Worm (Caenorhabditis elegans) whole organism, late embryonic: ENCODE data around the gene sre-5.

Experiments
- C08G9.2 ChIP-seq: sonication (generic microtip); optimal IDR thresholded peaks from 2 replicates; lab custom pipeline; 2016; ENCODE audit warnings: mild to moderate bottlenecking, missing genetic modification characterization, moderate library complexity, missing compliant biosample characterization
- C38D4.7 ChIP-seq: fragments of 200-800 bp; sonication (Bioruptor generic); optimal IDR thresholded peaks from 2 replicates; lab custom pipeline; 2018; ENCODE audit warnings: mild to moderate bottlenecking, missing genetic modification characterization, moderate library complexity, missing compliant biosample characterization
- K02D7.2 ChIP-seq: sonication (generic microtip); optimal IDR thresholded peaks from 2 replicates; lab custom pipeline; 2017; ENCODE audit warnings: mild to moderate bottlenecking, missing genetic modification characterization, missing compliant biosample characterization
- K09A11.1 ChIP-seq: sonication (generic microtip); optimal IDR thresholded peaks from 2 replicates; lab custom pipeline; 2017; ENCODE audit warnings: antibody characterized with exemption, mild to moderate bottlenecking, missing genetic modification characterization, missing compliant biosample characterization; ENCODE audit not compliant: insufficient read depth
- T23F11.4 ChIP-seq: fragments of 200-800 bp; sonication (Bioruptor generic); optimal IDR thresholded peaks from 2 replicates; lab custom pipeline; 2018; ENCODE audit warnings: mild to moderate bottlenecking, missing genetic modification characterization, missing compliant biosample characterization
- ahr-1 ChIP-seq: sonication (generic microtip); optimal IDR thresholded peaks from 2 replicates; lab custom pipeline; 2016; ENCODE audit warnings: missing genetic modification characterization, missing compliant biosample characterization
- ceh-18 ChIP-seq: sonication (generic microtip); optimal IDR thresholded peaks from 2 replicates; lab custom pipeline; 2016; ENCODE audit warnings: missing genetic modification characterization, missing compliant biosample characterization
- ceh-19 ChIP-seq: fragments of 200-800 bp; sonication (Bioruptor generic); optimal IDR thresholded peaks from 2 replicates; lab custom pipeline; 2018; ENCODE audit warnings: mild to moderate bottlenecking, missing genetic modification characterization, missing compliant biosample characterization
- ceh-22 ChIP-seq: sonication (generic microtip); optimal IDR thresholded peaks from 2 replicates; lab custom pipeline; 2017; ENCODE audit warnings: missing biosample characterization, missing genetic modification characterization
- ceh-30 ChIP-seq: fragments of 150-350 bp; optimal IDR thresholded peaks from 2 replicates; lab custom pipeline; 2014; ENCODE audit warnings: missing biosample characterization, missing genetic modification characterization
- ceh-45 ChIP-seq: fragments of 200-800 bp; sonication (Bioruptor generic); IDR thresholded peaks from 2 replicates; pipeline ENCODE4 v1.3.6; 2022; ENCODE audit warnings: missing genetic modification reagents, missing genetic modification characterization, missing compliant biosample characterization
- ceh-6 ChIP-seq: fragments of 200-800 bp; sonication (Bioruptor generic); optimal IDR thresholded peaks from 2 replicates; lab custom pipeline; 2018; ENCODE audit warnings: mild to moderate bottlenecking, missing genetic modification characterization, missing compliant biosample characterization
- che-1 ChIP-seq: sonication (generic microtip); optimal IDR thresholded peaks from 2 replicates; lab custom pipeline; 2016; ENCODE audit warnings: mild to moderate bottlenecking, missing genetic modification characterization, missing compliant biosample characterization
- elt-4 ChIP-seq: sonication (generic microtip); optimal IDR thresholded peaks from 2 replicates; lab custom pipeline; 2016; ENCODE audit warnings: missing genetic modification characterization, missing compliant biosample characterization
- ets-4 ChIP-seq: sonication (generic microtip); optimal IDR thresholded peaks from 2 replicates; lab custom pipeline; 2016; ENCODE audit warnings: missing genetic modification characterization, missing compliant biosample characterization
- eyg-1 ChIP-seq: sonication (generic microtip); optimal IDR thresholded peaks from 2 replicates; lab custom pipeline; 2016; ENCODE audit warnings: missing genotype, missing genetic modification characterization, missing compliant biosample characterization
- fax-1 ChIP-seq: sonication (generic microtip); optimal IDR thresholded peaks from 2 replicates; lab custom pipeline; 2016; ENCODE audit warnings: missing genotype, missing genetic modification characterization, missing compliant biosample characterization
- hlh-30 ChIP-seq: sonication (generic microtip); optimal IDR thresholded peaks from 2 replicates; lab custom pipeline; 2017; ENCODE audit warnings: antibody characterized with exemption, missing genetic modification characterization, missing compliant biosample characterization; ENCODE audit not compliant: insufficient read depth
- hlh-8 ChIP-seq: sonication (generic microtip); optimal IDR thresholded peaks from 2 replicates; lab custom pipeline; 2016; ENCODE audit warnings: missing genotype, missing genetic modification characterization, missing compliant biosample characterization
- lim-6 ChIP-seq: sonication (generic microtip); optimal IDR thresholded peaks from 2 replicates; lab custom pipeline; 2016; ENCODE audit warnings: missing genetic modification characterization, missing compliant biosample characterization
- lin-11 ChIP-seq: fragments of 200-800 bp; sonication (Bioruptor generic); optimal IDR thresholded peaks from 2 replicates; lab custom pipeline; 2018; ENCODE audit warnings: mild to moderate bottlenecking, missing genetic modification characterization, missing compliant biosample characterization
- madf-2 ChIP-seq: sonication (generic microtip); optimal IDR thresholded peaks from 2 replicates; lab custom pipeline; 2017; ENCODE audit warnings: missing genetic modification characterization, missing compliant biosample characterization
- mec-3 ChIP-seq: sonication (generic microtip); optimal IDR thresholded peaks from 2 replicates; lab custom pipeline; 2016; ENCODE audit warnings: borderline replicate concordance, missing genetic modification characterization, missing compliant biosample characterization
- nfya-1 ChIP-seq: sonication (generic microtip); optimal IDR thresholded peaks from 2 replicates; lab custom pipeline; 2017; ENCODE audit warnings: missing genetic modification characterization, mild to moderate bottlenecking, missing compliant biosample characterization, antibody characterized with exemption, moderate library complexity
- nhr-11 ChIP-seq: fragments of 150-350 bp; optimal IDR thresholded peaks from 2 replicates; lab custom pipeline; 2014; ENCODE audit warnings: missing biosample characterization, missing genetic modification characterization
- odd-2 ChIP-seq: sonication (generic microtip); optimal IDR thresholded peaks from 2 replicates; lab custom pipeline; 2017; ENCODE audit warnings: antibody characterized with exemption, mild to moderate bottlenecking, missing genetic modification characterization, missing compliant biosample characterization
- pat-9 ChIP-seq: fragments of 200-800 bp; sonication (Bioruptor generic); optimal IDR thresholded peaks from 2 replicates; lab custom pipeline; 2018; ENCODE audit warnings: mild to moderate bottlenecking, missing genetic modification characterization, moderate library complexity, missing compliant biosample characterization
- pax-1 ChIP-seq: fragments of 150-350 bp; optimal IDR thresholded peaks from 2 replicates; lab custom pipeline; 2014; ENCODE audit warnings: missing biosample characterization, missing genetic modification characterization
- pha-2 ChIP-seq: sonication (generic microtip); optimal IDR thresholded peaks from 2 replicates; lab custom pipeline; 2017; ENCODE audit warnings: mild to moderate bottlenecking, missing genetic modification characterization, missing compliant biosample characterization
- pha-4 ChIP-seq: fragments of 150-350 bp; optimal IDR thresholded peaks from 2 replicates; lab custom pipeline; 2018; ENCODE audit warnings: missing biosample characterization, missing genetic modification reagents, missing genetic modification characterization
- pqm-1 ChIP-seq: sonication (generic microtip); optimal IDR thresholded peaks from 2 replicates; lab custom pipeline; 2016; ENCODE audit warnings: missing genetic modification characterization, missing compliant biosample characterization
- rnt-1 ChIP-seq: sonication (generic microtip); optimal IDR thresholded peaks from 2 replicates; lab custom pipeline; 2016; ENCODE audit warnings: missing genetic modification characterization, missing compliant biosample characterization
- sdc-2 ChIP-seq: sonication (generic microtip); optimal IDR thresholded peaks from 2 replicates; lab custom pipeline; 2016; ENCODE audit warnings: missing genotype, missing genetic modification characterization, missing compliant biosample characterization
- sox-2 ChIP-seq: fragments of 200-800 bp; sonication (Bioruptor generic); IDR thresholded peaks from 2 replicates; pipeline ENCODE4 v1.3.6; 2022; ENCODE audit warnings: missing genetic modification reagents, missing genetic modification characterization, missing compliant biosample characterization
- syd-9 ChIP-seq: sonication (generic microtip); optimal IDR thresholded peaks from 2 replicates; lab custom pipeline; 2016; ENCODE audit warnings: mild to moderate bottlenecking, missing genetic modification characterization, moderate library complexity, missing compliant biosample characterization
- tbx-7 ChIP-seq: sonication (generic microtip); optimal IDR thresholded peaks from 2 replicates; lab custom pipeline; 2016; ENCODE audit warnings: missing genotype, missing genetic modification characterization, missing compliant biosample characterization
- ttx-3 ChIP-seq: sonication (generic microtip); optimal IDR thresholded peaks from 2 replicates; lab custom pipeline; 2016; ENCODE audit warnings: missing genetic modification reagents, missing genetic modification characterization, missing compliant biosample characterization
- unc-42 ChIP-seq: sonication (generic microtip); optimal IDR thresholded peaks from 2 replicates; lab custom pipeline; 2016; ENCODE audit warnings: missing genotype, missing genetic modification characterization, missing compliant biosample characterization
- unc-86 ChIP-seq: sonication (generic microtip); optimal IDR thresholded peaks from 2 replicates; lab custom pipeline; 2016; ENCODE audit warnings: missing genetic modification characterization, missing compliant biosample characterization
- ztf-16 ChIP-seq: sonication (generic microtip); optimal IDR thresholded peaks from 2 replicates; lab custom pipeline; 2017; ENCODE audit warnings: missing genetic modification characterization, missing compliant biosample characterization

The sre-5 gene

ce11 chrIV:3524584-3525020, 40.4 kb upstream of the sre-5 start (continued):
- TF ChIP-seq ceh-6 (GFP tag; lab: Kevin White, UChicago) (peak; percentile 80), ets-4 (tag; lab: Kevin White, UChicago) (no peak), mec-3 (tag; lab: Kevin White, UChicago) (peak; percentile 3), ceh-18 (tag; lab: Kevin White, UChicago) (peak; percentile 52), syd-9 (tag; lab: Kevin White, UChicago) (peak; percentile 81), ceh-19 (GFP tag; lab: Kevin White, UChicago) (peak; percentile 80), unc-42 (tag; lab: Kevin White, UChicago) (no peak), pha-2 (tag; lab: Kevin White, UChicago) (peak; percentile 63), T23F11.4 (GFP tag; lab: Kevin White, UChicago) (peak; percentile 62), hlh-30 (tag; lab: Kevin White, UChicago) (no peak), ztf-16 (tag; lab: Kevin White, UChicago) (peak; percentile 76), pax-1 (tag; lab: Kevin White, UChicago) (no peak), odd-2 (tag; lab: Kevin White, UChicago) (no peak), unc-86 (peak; percentile 64), ahr-1 (no peak), sdc-2 (tag; lab: Kevin White, UChicago) (peak; percentile 56), C08G9.2 (tag; lab: Kevin White, UChicago) (peak; percentile 74), ceh-22 (no peak), K02D7.2 (tag; lab: Kevin White, UChicago) (peak; percentile 58), che-1 (tag; lab: Kevin White, UChicago) (peak; percentile 72), elt-4 (tag; lab: Kevin White, UChicago) (no peak), fax-1 (tag; lab: Kevin White, UChicago) (peak; percentile 60), madf-2 (peak; percentile 60), lin-11 (peak; percentile 60), hlh-8 (tag; lab: Kevin White, UChicago) (peak; percentile 19), sox-2 (GFP tag; lab: Robert Waterston, UW) (peak; percentile 14; the same call in 1 of the 2 replicates), eyg-1 (peak; percentile 65), tbx-7 (tag; lab: Kevin White, UChicago) (peak; percentile 30), ceh-30 (tag; lab: Kevin White, UChicago) (peak; percentile 19), K09A11.1 (tag; lab: Kevin White, UChicago) (peak; percentile 22), nfya-1 (tag; lab: Kevin White, UChicago) (peak; percentile 43), pqm-1 (tag; lab: Kevin White, UChicago) (peak; percentile 34), C38D4.7 (peak; percentile 72), pha-4 (tag; lab: Kevin White, UChicago) (no peak), lim-6 (tag; lab: Kevin White, UChicago) (no peak)

DNA sequence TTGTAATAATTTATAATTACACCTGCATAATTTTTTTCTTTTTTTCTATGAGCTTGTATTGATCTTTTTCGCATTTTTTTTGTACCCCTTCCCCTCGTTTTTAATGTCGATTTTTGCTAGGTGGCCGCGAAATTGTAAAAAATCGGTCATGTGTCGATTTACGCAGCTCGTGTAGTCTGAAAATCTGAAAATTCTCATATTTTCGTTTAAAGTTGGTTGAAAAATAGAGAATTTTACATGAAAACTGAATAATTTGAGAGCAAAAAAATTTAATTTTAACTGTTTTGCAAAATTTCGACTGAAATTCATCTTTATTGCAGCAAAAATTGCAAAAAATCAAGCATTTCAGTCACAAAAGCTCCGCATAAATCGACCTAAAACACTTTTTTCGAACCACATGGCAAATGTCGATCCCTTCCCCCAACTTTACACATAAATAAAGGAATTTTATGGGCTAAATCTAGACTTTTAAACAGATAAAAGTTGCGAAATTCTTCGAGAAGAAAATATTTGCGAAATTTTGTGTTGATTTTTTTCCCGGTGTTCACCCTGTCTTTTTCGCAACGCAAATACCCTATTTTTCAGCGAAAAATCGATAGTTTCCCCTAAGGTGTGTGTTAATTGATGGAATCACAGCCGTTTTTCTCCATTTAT, 38.7 kb upstream of the sre-5 start:
- TF ChIP-seq pat-9 (tag; lab: Kevin White, UChicago) (no peak), pax-1 (tag; lab: Kevin White, UChicago) (no peak), T23F11.4 (GFP tag; lab: Kevin White, UChicago) (no peak), ceh-18 (tag; lab: Kevin White, UChicago) (no peak), lim-6 (tag; lab: Kevin White, UChicago) (no peak), tbx-7 (tag; lab: Kevin White, UChicago) (no peak), ttx-3 (tag; lab: Kevin White, UChicago) (no peak), pha-2 (tag; lab: Kevin White, UChicago) (no peak), rnt-1 (tag; lab: Kevin White, UChicago) (no peak), pha-4 (tag; lab: Kevin White, UChicago) (no peak), unc-42 (tag; lab: Kevin White, UChicago) (no peak), nhr-11 (tag; lab: Kevin White, UChicago) (no peak), ceh-45 (GFP tag; lab: Robert Waterston, UW) (no peak)
